Worm (Caenorhabditis elegans) whole organism, L4 larva: ENCODE data around the gene txt-10.

Experiments used
- D1046.2 ChIP-seq: fragments of 200-800 bp; sonication (Bioruptor generic); IDR thresholded peaks from 2 replicates; pipeline ENCODE4 v1.3.6; 2022; ENCODE audit warnings: missing genetic modification characterization, missing compliant biosample characterization
- T20F7.1 ChIP-seq: fragments of 200-800 bp; sonication (Bioruptor generic); optimal IDR thresholded peaks from 2 replicates; lab custom pipeline; 2018; ENCODE audit warnings: mild to moderate bottlenecking, missing genetic modification characterization, missing compliant biosample characterization
- Y48G9A.11 ChIP-seq: fragments of 200-800 bp; sonication (Bioruptor generic); IDR thresholded peaks from 2 replicates; pipeline ENCODE4 v1.3.6; 2022; ENCODE audit warnings: missing genetic modification reagents, missing genetic modification characterization, missing compliant biosample characterization
- Y5F2A.4 ChIP-seq: fragments of 200-800 bp; sonication (Bioruptor generic); optimal IDR thresholded peaks from 2 replicates; lab custom pipeline; 2018; ENCODE audit warnings: mild to moderate bottlenecking, missing genetic modification characterization, missing compliant biosample characterization
- Y75B8A.6 ChIP-seq: fragments of 200-800 bp; sonication (Bioruptor generic); IDR thresholded peaks from 2 replicates; pipeline ENCODE4 v1.3.6; 2022; ENCODE audit warnings: missing genetic modification reagents, missing genetic modification characterization, missing compliant biosample characterization
- ZK337.2 ChIP-seq: fragments of 200-800 bp; sonication (Bioruptor generic); IDR thresholded peaks from 2 replicates; pipeline ENCODE4 v1.3.6; 2022; ENCODE audit warnings: missing genetic modification reagents, missing genetic modification characterization, missing compliant biosample characterization
- aha-1 ChIP-seq: fragments of 150-350 bp; peaks from one replicate; lab custom pipeline; 2014; ENCODE audit warnings: missing biosample characterization, missing genetic modification characterization
- ceh-28 ChIP-seq: fragments of 150-350 bp; optimal IDR thresholded peaks from 2 replicates; lab custom pipeline; 2014; ENCODE audit warnings: missing biosample characterization, missing genetic modification reagents, missing genetic modification characterization
- ceh-82 ChIP-seq: sonication (generic microtip); optimal IDR thresholded peaks from 2 replicates; lab custom pipeline; 2017; ENCODE audit warnings: missing biosample characterization, missing genetic modification characterization
- ces-1 ChIP-seq: fragments of 150-350 bp; sonication (generic microtip); optimal IDR thresholded peaks from 4 replicates; lab custom pipeline; 2014; ENCODE audit warnings: missing biosample characterization, missing genetic modification reagents, missing genetic modification characterization
- daf-8 ChIP-seq: fragments of 200-800 bp; sonication (Bioruptor generic); IDR thresholded peaks from 2 replicates; pipeline ENCODE4 v1.3.6; 2022; ENCODE audit warnings: missing genetic modification characterization, missing compliant biosample characterization
- dmd-9 ChIP-seq: fragments of 200-800 bp; sonication (Bioruptor generic); IDR thresholded peaks from 2 replicates; pipeline ENCODE4 v1.3.6; 2022; ENCODE audit warnings: missing genetic modification reagents, missing genetic modification characterization, missing compliant biosample characterization
- dpl-1 ChIP-seq: fragments of 150-350 bp; optimal IDR thresholded peaks from 2 replicates; lab custom pipeline; 2014; ENCODE audit warnings: missing biosample characterization, missing genetic modification reagents, missing genetic modification characterization
- dve-1 ChIP-seq: sonication (generic microtip); optimal IDR thresholded peaks from 2 replicates; lab custom pipeline; 2017; ENCODE audit warnings: antibody characterized with exemption, mild to moderate bottlenecking, missing genetic modification characterization, missing compliant biosample characterization; ENCODE audit not compliant: insufficient read depth
- egl-43 ChIP-seq: fragments of 200-800 bp; sonication (Bioruptor generic); IDR thresholded peaks from 2 replicates; pipeline ENCODE4 v1.3.6; 2022; ENCODE audit warnings: missing genetic modification reagents, missing genetic modification characterization, missing compliant biosample characterization
- fos-1 ChIP-seq: fragments of 150-350 bp; optimal IDR thresholded peaks from 2 replicates; lab custom pipeline; 2014; ENCODE audit warnings: missing biosample characterization, missing genetic modification characterization
- hif-1 ChIP-seq, 2 experiments: sonication (generic microtip); optimal IDR thresholded peaks; 2 replicates each; lab custom pipeline; 2016 to 2017; ENCODE audit warnings: missing compliant biosample characterization in 2 of 2, missing genetic modification characterization in 2 of 2, missing genetic modification reagents in 2 of 2, missing genotype in 2 of 2, mild to moderate bottlenecking in 1 of 2
- hmg-1.1 ChIP-seq: fragments of 200-800 bp; sonication (Bioruptor generic); IDR thresholded peaks from 2 replicates; pipeline ENCODE4 v1.3.6; 2022; ENCODE audit warnings: missing genetic modification reagents, missing genetic modification characterization, missing compliant biosample characterization
- jun-1 ChIP-seq: fragments of 150-350 bp; optimal IDR thresholded peaks from 2 replicates; lab custom pipeline; 2014; ENCODE audit warnings: missing biosample characterization, missing genetic modification reagents, missing genetic modification characterization
- lin-38 ChIP-seq: fragments of 200-800 bp; sonication (Bioruptor generic); IDR thresholded peaks from 2 replicates; pipeline ENCODE4 v1.3.6; 2022; ENCODE audit warnings: missing genetic modification reagents, missing genetic modification characterization, missing compliant biosample characterization
- lin-39 ChIP-seq: fragments of 150-350 bp; optimal IDR thresholded peaks from 2 replicates; lab custom pipeline; 2014; ENCODE audit warnings: missing biosample characterization, missing genetic modification reagents, missing genetic modification characterization
- lir-3 ChIP-seq: sonication (generic microtip); optimal IDR thresholded peaks from 2 replicates; lab custom pipeline; 2016; ENCODE audit warnings: mild to moderate bottlenecking, missing genetic modification characterization, missing compliant biosample characterization
- lsy-2 ChIP-seq, 2 experiments: fragments of 150-350 bp in 1 of 2; sonication (generic microtip) in 1 of 2; optimal IDR thresholded peaks; 2 replicates each; lab custom pipeline; 2014 to 2017; ENCODE audit warnings: missing biosample characterization in 2 of 2, missing genetic modification characterization in 2 of 2
- madf-9 ChIP-seq: fragments of 200-800 bp; sonication (Bioruptor generic); conservative IDR thresholded peaks from 2 replicates; pipeline ENCODE4 v1.3.6; 2022; ENCODE audit warnings: missing genetic modification reagents, missing genetic modification characterization, missing compliant biosample characterization
- mdl-1 ChIP-seq, 2 experiments: fragments of 150-350 bp in 1 of 2; sonication (generic microtip) in 1 of 2; optimal IDR thresholded peaks; 2 replicates each; lab custom pipeline; 2014 to 2017; ENCODE audit warnings: missing biosample characterization in 2 of 2, missing genetic modification characterization in 2 of 2
- mep-1 ChIP-seq: fragments of 150-350 bp; sonication (generic microtip); optimal IDR thresholded peaks from 3 replicates; lab custom pipeline; 2014; ENCODE audit warnings: missing biosample characterization, missing genetic modification characterization
- mes-2 ChIP-seq: sonication (generic microtip); optimal IDR thresholded peaks from 2 replicates; lab custom pipeline; 2016; ENCODE audit warnings: missing genotype, mild to moderate bottlenecking, missing genetic modification characterization, missing compliant biosample characterization; ENCODE audit not compliant: poor library complexity, severe bottlenecking
- mxl-2 ChIP-seq: fragments of 200-800 bp; sonication (Bioruptor generic); conservative IDR thresholded peaks from 2 replicates; pipeline ENCODE4 v1.3.6; 2022; ENCODE audit warnings: missing genetic modification reagents, missing genetic modification characterization, missing compliant biosample characterization
- mxl-3 ChIP-seq: fragments of 200-800 bp; sonication (Bioruptor generic); optimal IDR thresholded peaks from 2 replicates; lab custom pipeline; 2018; ENCODE audit warnings: mild to moderate bottlenecking, missing genetic modification characterization, missing compliant biosample characterization
- nhr-102 ChIP-seq: sonication (generic microtip); optimal IDR thresholded peaks from 2 replicates; lab custom pipeline; 2016; ENCODE audit warnings: mild to moderate bottlenecking, missing genetic modification characterization, moderate library complexity, missing compliant biosample characterization
- nhr-11 ChIP-seq: fragments of 150-350 bp; optimal IDR thresholded peaks from 2 replicates; lab custom pipeline; 2014; ENCODE audit warnings: missing biosample characterization, missing genetic modification characterization
- nhr-41 ChIP-seq: fragments of 200-800 bp; sonication (Bioruptor generic); IDR thresholded peaks from 2 replicates; pipeline ENCODE4 v1.3.6; 2022; ENCODE audit warnings: missing genetic modification reagents, missing genetic modification characterization, missing compliant biosample characterization
- nhr-48 ChIP-seq: sonication (generic microtip); optimal IDR thresholded peaks from 2 replicates; lab custom pipeline; 2016; ENCODE audit warnings: mild to moderate bottlenecking, missing genetic modification characterization, missing compliant biosample characterization
- nhr-6 ChIP-seq: fragments of 150-350 bp; optimal IDR thresholded peaks from 2 replicates; lab custom pipeline; 2014; ENCODE audit warnings: missing biosample characterization, missing genetic modification characterization
- nhr-76 ChIP-seq: fragments of 150-350 bp; optimal IDR thresholded peaks from 2 replicates; lab custom pipeline; 2014; ENCODE audit warnings: missing biosample characterization, missing genetic modification characterization
- rbr-2 ChIP-seq: sonication (generic microtip); optimal IDR thresholded peaks from 2 replicates; lab custom pipeline; 2016; ENCODE audit warnings: missing genotype, missing genetic modification characterization, missing compliant biosample characterization
- saeg-2 ChIP-seq: fragments of 200-800 bp; sonication (Bioruptor generic); IDR thresholded peaks from 2 replicates; pipeline ENCODE4 v1.3.6; 2022; ENCODE audit warnings: missing genetic modification reagents, missing genetic modification characterization, missing compliant biosample characterization
- sdz-12 ChIP-seq: fragments of 200-800 bp; sonication (Bioruptor generic); optimal IDR thresholded peaks from 2 replicates; lab custom pipeline; 2018; ENCODE audit warnings: mild to moderate bottlenecking, missing genetic modification characterization, missing compliant biosample characterization
- set-16 ChIP-seq: fragments of 200-800 bp; sonication (Bioruptor generic); IDR thresholded peaks from 2 replicates; pipeline ENCODE4 v1.3.6; 2022; ENCODE audit warnings: missing genetic modification reagents, missing genetic modification characterization, missing compliant biosample characterization
- snpc-1.2 ChIP-seq: fragments of 200-800 bp; sonication (Bioruptor generic); IDR thresholded peaks from 2 replicates; pipeline ENCODE4 v1.3.6; 2022; ENCODE audit warnings: missing genetic modification reagents, missing genetic modification characterization, missing compliant biosample characterization
- snpc-4 ChIP-seq: fragments of 150-350 bp; optimal IDR thresholded peaks from 2 replicates; lab custom pipeline; 2014; ENCODE audit warnings: missing biosample characterization, missing genetic modification characterization
- spr-1 ChIP-seq: sonication (generic microtip); optimal IDR thresholded peaks from 2 replicates; lab custom pipeline; 2016; ENCODE audit warnings: mild to moderate bottlenecking, missing genetic modification characterization, missing compliant biosample characterization
- tag-97 ChIP-seq: fragments of 200-800 bp; sonication (Bioruptor generic); IDR thresholded peaks from 2 replicates; pipeline ENCODE4 v1.3.6; 2022; ENCODE audit warnings: missing genetic modification characterization, missing compliant biosample characterization
- unc-62 ChIP-seq, 3 experiments: fragments of 150-350 bp in 1 of 3; sonication (generic microtip); optimal IDR thresholded peaks in 2 of 3; peaks in 1 of 3; 1 replicate in 1 of 3; 2 replicates in 2 of 3; lab custom pipeline; 2014 to 2017; ENCODE audit warnings: missing biosample characterization in 3 of 3, missing genetic modification characterization in 3 of 3, missing genetic modification reagents in 3 of 3, missing genotype in 1 of 3
- vab-7 ChIP-seq: fragments of 200-800 bp; sonication (Bioruptor generic); IDR thresholded peaks from 2 replicates; pipeline ENCODE4 v1.3.6; 2022; ENCODE audit warnings: missing genetic modification reagents, missing genetic modification characterization, missing compliant biosample characterization
- zip-11 ChIP-seq: fragments of 200-800 bp; sonication (Bioruptor generic); IDR thresholded peaks from 2 replicates; pipeline ENCODE4 v1.3.6; 2022; ENCODE audit warnings: missing genetic modification characterization, missing compliant biosample characterization
- zip-2 ChIP-seq: fragments of 150-350 bp; optimal IDR thresholded peaks from 2 replicates; lab custom pipeline; 2014; ENCODE audit warnings: missing biosample characterization, missing genetic modification characterization
- ztf-11 ChIP-seq: fragments of 150-350 bp; optimal IDR thresholded peaks from 2 replicates; lab custom pipeline; 2014; ENCODE audit warnings: missing biosample characterization, missing genetic modification characterization

Gene txt-10

DNA sequence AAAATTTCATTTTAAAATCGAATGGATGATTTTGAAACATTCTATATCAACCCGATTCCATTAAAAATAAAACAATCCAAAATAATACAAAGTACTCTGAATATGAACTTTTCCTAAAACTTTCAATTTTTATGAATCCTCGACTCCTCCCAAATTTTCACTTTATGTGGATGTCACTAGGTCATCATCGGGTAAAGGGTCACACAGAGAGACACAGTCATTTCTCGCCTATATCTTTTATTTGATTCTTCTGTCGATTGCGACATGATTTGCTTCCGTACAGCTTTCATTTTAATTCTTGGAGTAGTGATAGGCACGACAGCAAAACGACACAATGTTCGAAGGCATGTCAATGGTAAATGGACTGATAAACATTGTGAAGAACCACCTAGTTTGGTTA is 4.1 kb downstream of the txt-10 start, which contains the start of gene F25D1.3:
Gene F25D1.3, plus strand, starts transcription at position 225 of the 400 bp plus-strand sequence.
- TF ChIP-seq nhr-102 (no peak), saeg-2 (GFP tag; lab: Robert Waterston, UW) (no peak), daf-8 (GFP tag; lab: Robert Waterston, UW) (no peak), zip-2 (tag; lab: Kevin White, UChicago) (no peak), rbr-2 (tag; lab: Kevin White, UChicago) (no peak), spr-1 (tag; lab: Kevin White, UChicago) (no peak), jun-1 (tag; lab: Kevin White, UChicago) (no peak), ces-1 (GFP tag; lab: Kevin White, UChicago) (no peak), ceh-28 (tag; lab: Kevin White, UChicago) (no peak), vab-7 (GFP tag; lab: Robert Waterston, UW) (no peak), ztf-11 (tag; lab: Kevin White, UChicago) (no peak)

ce11 chrV:10525902-10526301 is 6.7 kb downstream of the txt-10 start, which contains the start of the genes C35A5.8 and hda-11:
TSS of gene C35A5.8 (minus strand) at chrV:10525908.
TSS of gene hda-11 (plus strand) at chrV:10526184.
- peak in 1 of 2 experiments; percentile 92 for TF ChIP-seq unc-62 (GFP tag; optimal IDR thresholded peaks at IDR 0.05 in 1 of 2; lab: Kevin White, UChicago)
- TF ChIP-seq unc-62 (tag; optimal IDR thresholded peaks at IDR 0.05; lab: Kevin White, UChicago): no peak
- TF ChIP-seq mep-1 (tag; lab: Kevin White, UChicago): no peak
- peak; percentile 41 for TF ChIP-seq sdz-12 (GFP tag; lab: Kevin White, UChicago)
- TF ChIP-seq zip-2 (tag; lab: Kevin White, UChicago): no peak
- peak; percentile 44; the same call in 1 of the 2 replicates for TF ChIP-seq hmg-1.1
- no peak for TF ChIP-seq lin-39 (tag; lab: Kevin White, UChicago)
- TF ChIP-seq daf-8 (GFP tag; lab: Robert Waterston, UW): no peak
- no peak for TF ChIP-seq vab-7 (GFP tag; lab: Robert Waterston, UW)
- peak; percentile 73 for TF ChIP-seq dpl-1 (GFP tag; lab: Kevin White, UChicago)
- peak; percentile 42 for TF ChIP-seq aha-1 (tag; lab: Kevin White, UChicago)
- TF ChIP-seq mdl-1 (tag; optimal IDR thresholded peaks at IDR 0.05; lab: Kevin White, UChicago): no peak
- no peak for TF ChIP-seq snpc-1.2
- no peak for TF ChIP-seq Y75B8A.6 (GFP tag; lab: Robert Waterston, UW)
- peak; percentile 89 for TF ChIP-seq ZK337.2 (GFP tag; lab: Robert Waterston, UW)
- peak; percentile 31 for TF ChIP-seq nhr-48 (tag; lab: Kevin White, UChicago)
- peak; percentile 31 for TF ChIP-seq mxl-3
- no peak for TF ChIP-seq nhr-41 (GFP tag; lab: Robert Waterston, UW)
- TF ChIP-seq dve-1: no peak
- no peak for TF ChIP-seq ceh-82 (tag; lab: Kevin White, UChicago)
- TF ChIP-seq Y48G9A.11 (GFP tag; lab: Robert Waterston, UW): peak; percentile 48
- no peak for TF ChIP-seq nhr-102
- TF ChIP-seq dmd-9 (GFP tag; lab: Robert Waterston, UW): peak; percentile 89; the same call in 1 of the 2 replicates
- TF ChIP-seq egl-43: no peak
- no peak for TF ChIP-seq T20F7.1
- TF ChIP-seq set-16 (GFP tag; lab: Robert Waterston, UW): no peak
- TF ChIP-seq mxl-2: 0 out of 2 replicates have a peak, but pooled peaks have one; percentile 27
- TF ChIP-seq snpc-4 (tag; lab: Kevin White, UChicago): no peak
- TF ChIP-seq lir-3 (tag; lab: Kevin White, UChicago): no peak
- TF ChIP-seq nhr-11 (tag; lab: Kevin White, UChicago): no peak
- no peak for TF ChIP-seq nhr-76 (tag; lab: Kevin White, UChicago)
- TF ChIP-seq hif-1 (tag; optimal IDR thresholded peaks at IDR 0.05; lab: Kevin White, UChicago): peak in 1 of 2 experiments; percentile 89
- peak; percentile 78 for TF ChIP-seq madf-9
- 0 out of 2 replicates have a peak, but pooled peaks have one; percentile 31 for TF ChIP-seq tag-97 (GFP tag; lab: Robert Waterston, UW)
- TF ChIP-seq lsy-2 (tag; optimal IDR thresholded peaks at IDR 0.05; lab: Kevin White, UChicago): peak in 1 of 2 experiments; percentile 78
- TF ChIP-seq Y5F2A.4 (GFP tag; lab: Kevin White, UChicago): no peak
- no peak for TF ChIP-seq ces-1 (GFP tag; lab: Kevin White, UChicago)
- no peak for TF ChIP-seq spr-1 (tag; lab: Kevin White, UChicago)
- no peak for TF ChIP-seq zip-11 (GFP tag; lab: Robert Waterston, UW)
- 0 out of 2 replicates have a peak, but pooled peaks have one; percentile 68 for TF ChIP-seq D1046.2
- TF ChIP-seq nhr-6 (tag; lab: Kevin White, UChicago): peak; percentile 32
- TF ChIP-seq fos-1 (tag; lab: Kevin White, UChicago): no peak
- peak; percentile 98 for TF ChIP-seq mes-2 (tag; lab: Kevin White, UChicago)
- TF ChIP-seq lin-38 (GFP tag; lab: Robert Waterston, UW): peak; percentile 63
